Worm (Caenorhabditis elegans) whole organism, L1 larva: Measurements from ENCODE around the gene fipr-14.
A peak's percentile ranks its signal among the peaks of the same experiment; 100 is the strongest.

Experiments used
- C04F5.9 ChIP-seq: sonication (generic microtip); optimal IDR thresholded peaks from 2 replicates; lab custom pipeline; 2016; ENCODE audit warnings: missing genetic modification characterization, missing compliant biosample characterization
- C16A3.4 ChIP-seq: fragments of 150-350 bp; optimal IDR thresholded peaks from 2 replicates; lab custom pipeline; 2014; ENCODE audit warnings: missing biosample characterization, missing genetic modification characterization
- alr-1 ChIP-seq: fragments of 200-800 bp; sonication (Bioruptor generic); optimal IDR thresholded peaks from 2 replicates; lab custom pipeline; 2018; ENCODE audit warnings: borderline replicate concordance, mild to moderate bottlenecking, missing genetic modification characterization, missing compliant biosample characterization
- aly-2 ChIP-seq: fragments of 150-350 bp; optimal IDR thresholded peaks from 2 replicates; lab custom pipeline; 2014; ENCODE audit warnings: missing biosample characterization, missing genetic modification characterization
- ama-1 ChIP-seq: fragments of 150-350 bp; optimal IDR thresholded peaks from 2 replicates; lab custom pipeline; 2014
- blmp-1 ChIP-seq: fragments of 150-350 bp; optimal IDR thresholded peaks from 2 replicates; lab custom pipeline; 2014; ENCODE audit warnings: missing biosample characterization, missing genetic modification characterization
- ceh-63 ChIP-seq: fragments of 200-800 bp; sonication (Bioruptor generic); optimal IDR thresholded peaks from 2 replicates; lab custom pipeline; 2018; ENCODE audit warnings: mild to moderate bottlenecking, missing genetic modification characterization, missing compliant biosample characterization
- ceh-8 ChIP-seq: fragments of 200-800 bp; sonication (Bioruptor generic); optimal IDR thresholded peaks from 2 replicates; lab custom pipeline; 2018; ENCODE audit warnings: mild to moderate bottlenecking, missing genetic modification characterization, moderate library complexity, missing compliant biosample characterization
- ceh-82 ChIP-seq, 3 experiments: fragments of 150-350 bp in 1 of 3; sonication (generic microtip) in 2 of 3; optimal IDR thresholded peaks; 2 replicates each; lab custom pipeline; 2014 to 2017; ENCODE audit warnings: missing biosample characterization in 3 of 3, missing genetic modification characterization in 3 of 3
- dpl-1 ChIP-seq, 3 experiments: fragments of 150-350 bp in 2 of 3; sonication (generic microtip) in 1 of 3; optimal IDR thresholded peaks; 2 replicates each; lab custom pipeline; 2014 to 2017; ENCODE audit warnings: missing biosample characterization in 3 of 3, missing genetic modification characterization in 3 of 3, missing genetic modification reagents in 3 of 3
- efl-1 ChIP-seq, 4 experiments: fragments of 150-350 bp; optimal IDR thresholded peaks in 3 of 4; peaks in 1 of 4; 1 replicate in 1 of 4; 2 replicates in 3 of 4; lab custom pipeline; 2014; ENCODE audit warnings: missing biosample characterization in 2 of 4, missing genetic modification characterization in 2 of 4, missing genetic modification reagents in 2 of 4
- elt-2 ChIP-seq: sonication (generic microtip); optimal IDR thresholded peaks from 2 replicates; lab custom pipeline; 2016; ENCODE audit warnings: missing genetic modification characterization, mild to moderate bottlenecking, inconsistent platforms, missing compliant biosample characterization, missing genetic modification reagents
- elt-3 ChIP-seq, 6 experiments: fragments of 150-350 bp in 1 of 6; sonication (generic microtip); optimal IDR thresholded peaks; 2 replicates each; lab custom pipeline; 2017 to 2018; ENCODE audit warnings: missing biosample characterization in 6 of 6, missing genetic modification characterization in 6 of 6, inconsistent platforms in 1 of 6
- hlh-17 ChIP-seq: fragments of 200-800 bp; sonication (Bioruptor generic); optimal IDR thresholded peaks from 2 replicates; lab custom pipeline; 2018; ENCODE audit warnings: missing genetic modification characterization, mild to moderate bottlenecking, missing compliant biosample characterization, moderate library complexity, borderline replicate concordance
- irx-1 ChIP-seq: sonication (generic microtip); optimal IDR thresholded peaks from 2 replicates; lab custom pipeline; 2016; ENCODE audit warnings: missing genetic modification characterization, missing compliant biosample characterization
- isw-1 ChIP-seq: fragments of 200-800 bp; sonication (Bioruptor generic); IDR thresholded peaks from 2 replicates; pipeline ENCODE4 v1.3.6; 2022; ENCODE audit warnings: missing genetic modification characterization, missing compliant biosample characterization
- lin-13 ChIP-seq: fragments of 150-350 bp; optimal IDR thresholded peaks from 2 replicates; lab custom pipeline; 2014; ENCODE audit warnings: missing biosample characterization, missing genetic modification reagents, missing genetic modification characterization
- lin-14 ChIP-seq: fragments of 200-800 bp; sonication (Bioruptor generic); optimal IDR thresholded peaks from 2 replicates; lab custom pipeline; 2018; ENCODE audit warnings: mild to moderate bottlenecking, missing genetic modification characterization, moderate library complexity, missing compliant biosample characterization
- lin-35 ChIP-seq, 2 experiments: fragments of 150-350 bp; optimal IDR thresholded peaks; 2 replicates each; lab custom pipeline; 2014; ENCODE audit warnings: missing biosample characterization in 2 of 2, missing genetic modification characterization in 2 of 2, missing genetic modification reagents in 2 of 2
- lin-39 ChIP-seq: fragments of 150-350 bp; optimal IDR thresholded peaks from 2 replicates; lab custom pipeline; 2014; ENCODE audit warnings: missing biosample characterization, missing genetic modification reagents, missing genetic modification characterization
- lsy-2 ChIP-seq, 2 experiments: fragments of 150-350 bp; optimal IDR thresholded peaks; 2 replicates each; lab custom pipeline; 2014; ENCODE audit warnings: missing biosample characterization in 2 of 2, missing genetic modification characterization in 2 of 2
- mab-9 ChIP-seq: fragments of 200-800 bp; sonication (Bioruptor generic); IDR thresholded peaks from 2 replicates; pipeline ENCODE4 v1.3.6; 2022; ENCODE audit warnings: missing genetic modification reagents, missing genetic modification characterization, missing compliant biosample characterization
- mdl-1 ChIP-seq, 2 experiments: fragments of 150-350 bp; optimal IDR thresholded peaks; 2 replicates each; lab custom pipeline; 2014 to 2017; ENCODE audit warnings: missing biosample characterization in 2 of 2, missing genetic modification characterization in 2 of 2, inconsistent platforms in 1 of 2
- mef-2 ChIP-seq: fragments of 150-350 bp; optimal IDR thresholded peaks from 2 replicates; lab custom pipeline; 2014; ENCODE audit warnings: missing biosample characterization, missing genetic modification characterization
- mep-1 ChIP-seq: fragments of 150-350 bp; optimal IDR thresholded peaks from 2 replicates; lab custom pipeline; 2014; ENCODE audit warnings: missing biosample characterization, missing genetic modification characterization
- nhr-20 ChIP-seq: sonication (generic microtip); optimal IDR thresholded peaks from 2 replicates; lab custom pipeline; 2016; ENCODE audit warnings: mild to moderate bottlenecking, missing genetic modification characterization, missing compliant biosample characterization
- nhr-237 ChIP-seq: fragments of 150-350 bp; optimal IDR thresholded peaks from 2 replicates; lab custom pipeline; 2014; ENCODE audit warnings: missing biosample characterization, missing genetic modification characterization
- nhr-28 ChIP-seq: fragments of 150-350 bp; optimal IDR thresholded peaks from 2 replicates; lab custom pipeline; 2014; ENCODE audit warnings: missing biosample characterization, missing genetic modification characterization
- skn-1 ChIP-seq: fragments of 150-350 bp; optimal IDR thresholded peaks from 2 replicates; lab custom pipeline; 2014; ENCODE audit warnings: missing biosample characterization, missing genetic modification characterization
- snu-23 ChIP-seq: sonication (generic microtip); optimal IDR thresholded peaks from 2 replicates; lab custom pipeline; 2016; ENCODE audit warnings: missing genetic modification characterization, missing compliant biosample characterization
- sup-37 ChIP-seq: fragments of 200-800 bp; sonication (Bioruptor generic); optimal IDR thresholded peaks from 2 replicates; lab custom pipeline; 2018; ENCODE audit warnings: mild to moderate bottlenecking, missing genetic modification characterization, missing compliant biosample characterization
- unc-62 ChIP-seq: fragments of 150-350 bp; optimal IDR thresholded peaks from 2 replicates; lab custom pipeline; 2014; ENCODE audit warnings: missing biosample characterization, missing genetic modification reagents, missing genetic modification characterization
- xbp-1 ChIP-seq: sonication (generic microtip); optimal IDR thresholded peaks from 2 replicates; lab custom pipeline; 2016; ENCODE audit warnings: missing genetic modification characterization, missing compliant biosample characterization
- ztf-11 ChIP-seq, 2 experiments: sonication (generic microtip); optimal IDR thresholded peaks; 2 replicates each; lab custom pipeline; 2016 to 2017; ENCODE audit warnings: missing genetic modification characterization in 2 of 2, missing biosample characterization in 1 of 2, missing compliant biosample characterization in 1 of 2

The fipr-14 gene

ce11 chrIV:10855946-10856345, 21.0 kb upstream of the fipr-14 start:
- TF ChIP-seq mab-9 (no peak), ceh-63 (no peak), alr-1 (tag; lab: Kevin White, UChicago) (no peak), unc-62 (GFP tag; lab: Kevin White, UChicago) (no peak), ama-1 (lab: Kevin White, UChicago) (no peak), hlh-17 (GFP tag; lab: Kevin White, UChicago) (no peak), aly-2 (tag; lab: Kevin White, UChicago) (no peak), ceh-8 (GFP tag; lab: Kevin White, UChicago) (no peak), mef-2 (tag; lab: Kevin White, UChicago) (no peak), nhr-20 (tag; lab: Kevin White, UChicago) (no peak), nhr-28 (tag; lab: Kevin White, UChicago) (no peak), sup-37 (no peak), nhr-237 (tag; lab: Kevin White, UChicago) (no peak), irx-1 (tag; lab: Kevin White, UChicago) (no peak), ceh-82 (tag; optimal IDR thresholded peaks at IDR 0.05; lab: Kevin White, UChicago) (no peak)

- TF ChIP-seq efl-1 (optimal IDR thresholded peaks at IDR 0.05; lab: Kevin White, UChicago) (peak in 1 of 2 experiments; percentile 34), efl-1 (GFP tag; optimal IDR thresholded peaks at IDR 0.05 in 1 of 2; lab: Kevin White, UChicago) (peak in 1 of 2 experiments; percentile 22), lsy-2 (tag; optimal IDR thresholded peaks at IDR 0.05; lab: Kevin White, UChicago) (peak in 1 of 2 experiments; percentile 52), blmp-1 (peak; percentile 43), lin-14 (GFP tag; lab: Kevin White, UChicago) (peak; percentile 56), lin-35 (GFP tag; optimal IDR thresholded peaks at IDR 0.05; lab: Kevin White, UChicago) (peak; percentile 24 to 58), elt-3 (tag; optimal IDR thresholded peaks at IDR 0.05; lab: Kevin White, UChicago) (peak in 1 of 6 experiments; percentile 41), C16A3.4 (tag; lab: Kevin White, UChicago) (peak; percentile 37), dpl-1 (GFP tag; optimal IDR thresholded peaks at IDR 0.05; lab: Kevin White, UChicago) (peak; percentile 8 to 32 (median 13)), mdl-1 (tag; optimal IDR thresholded peaks at IDR 0.05; lab: Kevin White, UChicago) (peak in 1 of 2 experiments; percentile 61), isw-1 (no peak), elt-2 (tag; lab: Kevin White, UChicago) (no peak), snu-23 (GFP tag; lab: Kevin White, UChicago) (peak; percentile 29), xbp-1 (tag; lab: Kevin White, UChicago) (no peak), mep-1 (tag; lab: Kevin White, UChicago) (peak; percentile 2), skn-1 (peak; percentile 55)
- TF ChIP-seq, all 84 proteins: peak for 12
Measured at ce11 chrIV:10858300-10859016, 18.5 kb upstream of the fipr-14 start, which contains the start of the genes T11G6.2 and hars-1. Gene T11G6.2, minus strand, starts transcription at chrIV:10858496. Gene hars-1, plus strand, starts transcription at chrIV:10858957.

ce11 chrIV:10861102-10861501, 15.8 kb upstream of the fipr-14 start, which contains the start of gene rbm-22:
Gene rbm-22, plus strand, starts transcription at chrIV:10861402.
- TF ChIP-seq efl-1 (optimal IDR thresholded peaks at IDR 0.05; lab: Kevin White, UChicago) (no peak), efl-1 (GFP tag; optimal IDR thresholded peaks at IDR 0.05 in 1 of 2; lab: Kevin White, UChicago) (peak in 1 of 2 experiments; percentile 41), ztf-11 (tag; optimal IDR thresholded peaks at IDR 0.05; lab: Kevin White, UChicago) (no peak)

ce11 chrIV:10864031-10864430, 12.9 kb upstream of the fipr-14 start, which contains the start of gene nish-1:
Gene nish-1, plus strand, starts transcription at chrIV:10864331.
- no peak for TF ChIP-seq lin-13
- TF ChIP-seq C04F5.9 = no peak
- TF ChIP-seq lin-39 = no peak
- no peak for TF ChIP-seq nhr-237 (tag; lab: Kevin White, UChicago)
